Fruit fly (Drosophila melanogaster) whole organism: ENCODE results near the gene CG1529.

Experiments
- CG8478 ChIP-seq: fragments of >200 bp; optimal IDR thresholded peaks from 2 replicates; lab custom pipeline; 2018; ENCODE audit warnings: inconsistent platforms
- Dll ChIP-seq: fragments of >200 bp; optimal IDR thresholded peaks from 2 replicates; lab custom pipeline; 2017
- EcR ChIP-seq, 2 experiments: fragments of >200 bp; optimal IDR thresholded peaks; 2 replicates each; lab custom pipeline; 2017; ENCODE audit warnings: missing biosample characterization in 2 of 2, missing genetic modification characterization in 2 of 2, missing genetic modification reagents in 2 of 2
- pan ChIP-seq: fragments of >200 bp; optimal IDR thresholded peaks from 2 replicates; lab custom pipeline; 2017
- psq ChIP-seq: fragments of >200 bp; optimal IDR thresholded peaks from 2 replicates; lab custom pipeline; 2017
- usp ChIP-seq: fragments of >200 bp; optimal IDR thresholded peaks from 2 replicates; lab custom pipeline; 2017; ENCODE audit warnings: missing biosample characterization, missing genetic modification characterization, mixed read lengths

Gene CG1529

dm6 chrX:21041825-21042224 lies 10.1 kb upstream of the CG1529 start, which contains the start of gene Mgstl:
Gene Mgstl, plus strand, starts transcription at chrX:21042125.
- no peak for TF ChIP-seq usp (GFP tag; lab: Kevin White, UChicago)
- TF ChIP-seq pan (lab: Kevin White, UChicago), result no peak
- no peak for TF ChIP-seq CG8478 (lab: Kevin White, UChicago)
- TF ChIP-seq Dll (lab: Kevin White, UChicago), result no peak
- no peak for TF ChIP-seq psq (lab: Kevin White, UChicago)
- TF ChIP-seq EcR (GFP tag; optimal IDR thresholded peaks at IDR 0.05; lab: Kevin White, UChicago), result no peak

- TF ChIP-seq Dll (lab: Kevin White, UChicago) (no peak), CG8478 (lab: Kevin White, UChicago) (no peak), psq (lab: Kevin White, UChicago) (no peak), usp (GFP tag; lab: Kevin White, UChicago) (no peak), pan (lab: Kevin White, UChicago) (no peak), EcR (GFP tag; optimal IDR thresholded peaks at IDR 0.05; lab: Kevin White, UChicago) (no peak)
Measured at dm6 chrX:21040505-21040904, 8.8 kb upstream of the CG1529 start, which contains the start of gene CG15449. Gene CG15449, minus strand, starts transcription at chrX:21040605.

dm6 chrX:21035938-21036324 lies 4.2 kb upstream of the CG1529 start:
- no peak for TF ChIP-seq EcR (GFP tag; optimal IDR thresholded peaks at IDR 0.05; lab: Kevin White, UChicago)
- no peak for TF ChIP-seq psq (lab: Kevin White, UChicago)
- TF ChIP-seq pan (lab: Kevin White, UChicago), result no peak
- TF ChIP-seq Dll (lab: Kevin White, UChicago), result no peak
- TF ChIP-seq usp (GFP tag; lab: Kevin White, UChicago), result no peak
- TF ChIP-seq CG8478 (lab: Kevin White, UChicago), result no peak

dm6 chrX:21035208-21035937 lies 3.6 kb upstream of the CG1529 start, which contains the start of gene Ntf-2:
Gene Ntf-2, plus strand, starts transcription at chrX:21035469.
- TF ChIP-seq usp (GFP tag; lab: Kevin White, UChicago) (no peak), psq (lab: Kevin White, UChicago) (no peak), pan (lab: Kevin White, UChicago) (no peak), EcR (GFP tag; optimal IDR thresholded peaks at IDR 0.05; lab: Kevin White, UChicago) (no peak), CG8478 (lab: Kevin White, UChicago) (no peak)

- TF ChIP-seq usp (GFP tag; lab: Kevin White, UChicago) (no peak), Dll (lab: Kevin White, UChicago) (no peak), pan (lab: Kevin White, UChicago) (no peak), CG8478 (lab: Kevin White, UChicago) (no peak), EcR (GFP tag; optimal IDR thresholded peaks at IDR 0.05; lab: Kevin White, UChicago) (no peak), psq (lab: Kevin White, UChicago) (no peak)
Measured at dm6 chrX:21034638-21035037, 2.9 kb upstream of the CG1529 start.

- TF ChIP-seq EcR (GFP tag; optimal IDR thresholded peaks at IDR 0.05; lab: Kevin White, UChicago) (no peak), psq (lab: Kevin White, UChicago) (no peak), Dll (lab: Kevin White, UChicago) (no peak), pan (lab: Kevin White, UChicago) (no peak), CG8478 (lab: Kevin White, UChicago) (no peak), usp (GFP tag; lab: Kevin White, UChicago) (no peak)
Measured at dm6 chrX:21027929-21028575, 3.7 kb downstream of the CG1529 start, which contains the start of gene CG1532. Gene CG1532, minus strand, starts transcription at chrX:21028361.

dm6 chrX:21025788-21026187 lies 6.0 kb downstream of the CG1529 start, which contains the start of gene r-cup:
Gene r-cup, minus strand, starts transcription at chrX:21025888.
- TF ChIP-seq pan (lab: Kevin White, UChicago), result no peak
- no peak for TF ChIP-seq CG8478 (lab: Kevin White, UChicago)
- no peak for TF ChIP-seq EcR (GFP tag; optimal IDR thresholded peaks at IDR 0.05; lab: Kevin White, UChicago)
- no peak for TF ChIP-seq usp (GFP tag; lab: Kevin White, UChicago)
- no peak for TF ChIP-seq Dll (lab: Kevin White, UChicago)
- TF ChIP-seq psq (lab: Kevin White, UChicago), result no peak

dm6 chrX:21017568-21017967 lies 14.2 kb downstream of the CG1529 start:
- TF ChIP-seq psq (lab: Kevin White, UChicago), result no peak
- no peak for TF ChIP-seq pan (lab: Kevin White, UChicago)
- TF ChIP-seq usp (GFP tag; lab: Kevin White, UChicago), result no peak
- no peak for TF ChIP-seq Dll (lab: Kevin White, UChicago)
- no peak for TF ChIP-seq EcR (GFP tag; optimal IDR thresholded peaks at IDR 0.05; lab: Kevin White, UChicago)
- no peak for TF ChIP-seq CG8478 (lab: Kevin White, UChicago)

dm6 chrX:21010541-21010940 lies 21.2 kb downstream of the CG1529 start:
- TF ChIP-seq EcR (GFP tag; optimal IDR thresholded peaks at IDR 0.05; lab: Kevin White, UChicago) (no peak), CG8478 (lab: Kevin White, UChicago) (no peak), usp (GFP tag; lab: Kevin White, UChicago) (no peak), pan (lab: Kevin White, UChicago) (no peak), Dll (lab: Kevin White, UChicago) (no peak), psq (lab: Kevin White, UChicago) (no peak)

- no peak for TF ChIP-seq Dll (lab: Kevin White, UChicago)
Measured at dm6 chrX:20984386-20984785, 47.4 kb downstream of the CG1529 start, which contains the start of gene CG11666. Gene CG11666, plus strand, starts transcription at chrX:20984686.
